Worm (Caenorhabditis elegans) whole organism, midembryonic: ENCODE data around the gene ZK632.14.
A peak's percentile ranks its signal among the peaks of the same experiment; 100 is the strongest.

Experiments used
- T22C8.4 ChIP-seq: fragments of 200-800 bp; sonication (Bioruptor generic); IDR thresholded peaks from 2 replicates; pipeline ENCODE4 v1.3.6; 2022; ENCODE audit warnings: missing genetic modification characterization, missing compliant biosample characterization
- cog-1 ChIP-seq: sonication (generic microtip); optimal IDR thresholded peaks from 2 replicates; lab custom pipeline; 2016; ENCODE audit warnings: missing genetic modification characterization, missing compliant biosample characterization
- flt-1 ChIP-seq: fragments of 200-800 bp; sonication (Bioruptor generic); IDR thresholded peaks from 2 replicates; pipeline ENCODE4 v1.3.6; 2022; ENCODE audit warnings: missing genetic modification characterization, missing compliant biosample characterization
- tab-1 ChIP-seq: fragments of 200-800 bp; sonication (Bioruptor generic); IDR thresholded peaks from 2 replicates; pipeline ENCODE4 v1.3.6; 2022; ENCODE audit warnings: missing genetic modification characterization, missing compliant biosample characterization

DNA sequence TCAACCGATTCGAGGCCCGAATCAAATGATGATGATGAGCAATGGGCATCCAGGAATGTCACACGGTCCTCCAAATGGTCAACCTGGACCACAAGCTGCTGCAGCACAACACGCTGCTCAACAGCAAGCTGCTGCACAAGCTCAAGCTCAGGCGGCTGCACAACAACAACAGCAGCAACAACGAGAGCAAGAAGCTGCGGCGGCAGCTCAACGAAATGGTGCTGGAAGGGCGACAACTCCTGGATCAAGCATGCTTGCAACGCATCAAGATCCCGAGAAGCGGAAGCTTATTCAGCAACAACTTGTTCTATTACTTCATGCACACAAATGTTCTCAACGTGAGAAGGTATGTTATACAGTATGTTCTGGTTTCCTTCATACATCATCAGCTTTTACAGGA lies 45.2 kb upstream of the ZK632.14 start:
- 0 out of 2 replicates have a peak, but pooled peaks have one; percentile 50 for TF ChIP-seq flt-1 (GFP tag; lab: Robert Waterston, UW)
- no peak for TF ChIP-seq tab-1 (GFP tag; lab: Robert Waterston, UW)
- no peak for TF ChIP-seq T22C8.4
- no peak for TF ChIP-seq cog-1
